Worm (Caenorhabditis elegans): Measurements from ENCODE around the gene ndx-3.

ce11 chrII:4975311-4975710 lies 21.9 kb downstream of the ndx-3 start:
- TF ChIP-seq sdc-2 (tag; optimal IDR thresholded peaks at IDR 0.05) (no peak), ceh-18 (tag; optimal IDR thresholded peaks at IDR 0.05) (no peak), C38D4.7 (GFP tag; optimal IDR thresholded peaks at IDR 0.05) (no peak), unc-86 (tag; optimal IDR thresholded peaks at IDR 0.05) (no peak), fax-1 (tag; optimal IDR thresholded peaks at IDR 0.05) (no peak), dve-1 (tag; optimal IDR thresholded peaks at IDR 0.05) (no peak), tbx-2 (tag; optimal IDR thresholded peaks at IDR 0.05) (no peak), nhr-11 (tag; optimal IDR thresholded peaks at IDR 0.05) (no peak), pat-9 (tag; optimal IDR thresholded peaks at IDR 0.05) (no peak), odd-2 (tag; optimal IDR thresholded peaks at IDR 0.05) (no peak), ama-1 (optimal IDR thresholded peaks at IDR 0.05) (no peak)

Measured in whole organism, late embryonic.